Fruit fly (Drosophila melanogaster) whole organism, embryonic: ENCODE measurements around the gene stg1.

Source experiments
- CG1024 ChIP-seq: fragments of 200-800 bp; sonication (Bioruptor generic); IDR thresholded peaks from 2 replicates; pipeline ENCODE4 v1.3.6; 2022; ENCODE audit warnings: missing biosample characterization, missing genetic modification characterization
- CG10959 ChIP-seq: fragments of 200-800 bp; sonication (Bioruptor generic); IDR thresholded peaks from 2 replicates; pipeline ENCODE4 v1.3.6; 2022; ENCODE audit warnings: missing biosample characterization, missing genetic modification characterization
- CG12299 ChIP-seq: fragments of 200-800 bp; sonication (Bioruptor generic); optimal IDR thresholded peaks from 2 replicates; lab custom pipeline; 2018; ENCODE audit warnings: missing biosample characterization, mild to moderate bottlenecking, missing genetic modification characterization
- CG13296 ChIP-seq: fragments of 200-800 bp; sonication (Bioruptor generic); optimal IDR thresholded peaks from 3 replicates; lab custom pipeline; 2018; ENCODE audit warnings: missing biosample characterization, mild to moderate bottlenecking, missing genetic modification characterization
- CG15269 ChIP-seq: fragments of 200-800 bp; sonication (Bioruptor generic); optimal IDR thresholded peaks from 2 replicates; lab custom pipeline; 2018; ENCODE audit warnings: missing biosample characterization, mild to moderate bottlenecking, missing genetic modification characterization, moderate library complexity
- CG1647 ChIP-seq: fragments of 200-800 bp; sonication (Bioruptor generic); optimal IDR thresholded peaks from 3 replicates; lab custom pipeline; 2016; ENCODE audit warnings: missing biosample characterization, missing genetic modification characterization
- CG16815 ChIP-seq: fragments of 200-800 bp; sonication (Bioruptor generic); optimal IDR thresholded peaks from 3 replicates; lab custom pipeline; 2017; ENCODE audit warnings: missing biosample characterization, mild to moderate bottlenecking, missing genetic modification characterization
- CG2129 ChIP-seq: fragments of 200-800 bp; sonication (Bioruptor generic); IDR thresholded peaks from 2 replicates; pipeline ENCODE4 v1.3.6; 2022; ENCODE audit warnings: missing biosample characterization, missing genetic modification characterization; ENCODE audit not compliant: partially characterized antibody
- CG34422 ChIP-seq: fragments of 200-800 bp; sonication (Bioruptor generic); IDR thresholded peaks from 3 replicates; pipeline ENCODE4 v1.3.6; 2022; ENCODE audit warnings: missing biosample characterization, missing genetic modification characterization
- CG3838 ChIP-seq: fragments of 200-800 bp; sonication (Bioruptor generic); optimal IDR thresholded peaks from 3 replicates; lab custom pipeline; 2016; ENCODE audit warnings: missing biosample characterization, missing genetic modification characterization
- CG4820 ChIP-seq: fragments of 200-800 bp; sonication (Bioruptor generic); optimal IDR thresholded peaks from 3 replicates; lab custom pipeline; 2016; ENCODE audit warnings: missing biosample characterization, missing genetic modification characterization
- CG6175 ChIP-seq: fragments of 200-800 bp; sonication (Bioruptor generic); IDR thresholded peaks from 3 replicates; pipeline ENCODE4 v1.3.6; 2022; ENCODE audit warnings: missing biosample characterization, missing genetic modification characterization
- CG6854 ChIP-seq: fragments of 200-800 bp; sonication (Bioruptor generic); optimal IDR thresholded peaks from 3 replicates; lab custom pipeline; 2017; ENCODE audit warnings: missing biosample characterization, mild to moderate bottlenecking, missing genetic modification characterization
- CG8388 ChIP-seq: fragments of 200-800 bp; sonication (Bioruptor generic); optimal IDR thresholded peaks from 2 replicates; lab custom pipeline; 2019; ENCODE audit warnings: missing biosample characterization, mild to moderate bottlenecking, missing genetic modification characterization, moderate library complexity
- CG9797 ChIP-seq: fragments of 200-800 bp; sonication (Bioruptor generic); optimal IDR thresholded peaks from 3 replicates; lab custom pipeline; 2018; ENCODE audit warnings: missing biosample characterization, mild to moderate bottlenecking, missing genetic modification characterization
- Dip3 ChIP-seq: fragments of 200-800 bp; sonication (Bioruptor generic); optimal IDR thresholded peaks from 3 replicates; lab custom pipeline; 2016; ENCODE audit warnings: missing biosample characterization, missing genetic modification characterization
- E2f1 ChIP-seq: fragments of 200-800 bp; sonication (Bioruptor generic); IDR thresholded peaks from 2 replicates; pipeline ENCODE4 v1.3.6; 2022; ENCODE audit warnings: missing biosample characterization, missing genetic modification characterization
- Eip74EF ChIP-seq, 2 experiments: fragments of 200-800 bp in 1 of 2; fragments of >200 bp in 1 of 2; sonication (Bioruptor generic) in 1 of 2; optimal IDR thresholded peaks; 2 replicates each; lab custom pipeline; 2017 to 2019; ENCODE audit warnings: missing biosample characterization in 2 of 2, missing genetic modification characterization in 2 of 2, mild to moderate bottlenecking in 1 of 2, moderate library complexity in 1 of 2
- Elba2 ChIP-seq: fragments of 200-800 bp; sonication (Bioruptor generic); optimal IDR thresholded peaks from 3 replicates; lab custom pipeline; 2016; ENCODE audit warnings: missing biosample characterization, missing genetic modification characterization
- Gug ChIP-seq: fragments of 200-800 bp; sonication (Bioruptor generic); IDR thresholded peaks from 4 replicates; pipeline ENCODE4 v1.3.6; 2022; ENCODE audit warnings: missing biosample characterization, missing genetic modification characterization
- Kr ChIP-seq: fragments of 200-800 bp; sonication (Bioruptor generic); optimal IDR thresholded peaks from 2 replicates; lab custom pipeline; 2017; ENCODE audit warnings: missing biosample characterization, mild to moderate bottlenecking, missing genetic modification characterization
- Mad ChIP-seq: fragments of 200-800 bp; sonication (Bioruptor generic); optimal IDR thresholded peaks from 2 replicates; lab custom pipeline; 2016; ENCODE audit warnings: missing biosample characterization, missing genetic modification characterization
- Mrtf ChIP-seq: fragments of 200-800 bp; sonication (Bioruptor generic); IDR thresholded peaks from 3 replicates; pipeline ENCODE4 v1.3.6; 2022; ENCODE audit warnings: missing biosample characterization, missing genetic modification characterization
- Myb ChIP-seq: fragments of 200-800 bp; sonication (Bioruptor generic); optimal IDR thresholded peaks from 2 replicates; lab custom pipeline; 2016; ENCODE audit warnings: missing biosample characterization, missing genetic modification characterization
- Neu2 ChIP-seq: fragments of 200-800 bp; sonication (Bioruptor generic); optimal IDR thresholded peaks from 3 replicates; lab custom pipeline; 2016; ENCODE audit warnings: missing biosample characterization, missing genetic modification characterization, borderline replicate concordance
- Rfx ChIP-seq: fragments of 200-800 bp; sonication (Bioruptor generic); IDR thresholded peaks from 2 replicates; pipeline ENCODE4 v1.3.6; 2022; ENCODE audit warnings: missing biosample characterization, missing genetic modification characterization
- Usf ChIP-seq: fragments of 200-800 bp; sonication (Bioruptor generic); optimal IDR thresholded peaks from 2 replicates; lab custom pipeline; 2017; ENCODE audit warnings: missing genotype, missing biosample characterization, missing genetic modification characterization
- Vsx1 ChIP-seq: fragments of 200-800 bp; sonication (Bioruptor generic); optimal IDR thresholded peaks from 2 replicates; lab custom pipeline; 2017; ENCODE audit warnings: missing biosample characterization, mild to moderate bottlenecking, missing genetic modification characterization, missing genetic modification reagents
- Xbp1 ChIP-seq: fragments of 200-800 bp; sonication (Bioruptor generic); optimal IDR thresholded peaks from 3 replicates; lab custom pipeline; 2016; ENCODE audit warnings: missing biosample characterization, mild to moderate bottlenecking, missing genetic modification characterization
- crc ChIP-seq: fragments of 200-800 bp; sonication (Bioruptor generic); optimal IDR thresholded peaks from 2 replicates; lab custom pipeline; 2016; ENCODE audit warnings: missing biosample characterization, missing genetic modification characterization
- dpn ChIP-seq, 2 experiments: fragments of 200-800 bp; sonication (Bioruptor generic); optimal IDR thresholded peaks; 3 replicates each; lab custom pipeline; 2016; ENCODE audit warnings: missing biosample characterization in 2 of 2, missing genetic modification characterization in 2 of 2
- fru ChIP-seq: fragments of >200 bp; optimal IDR thresholded peaks from 2 replicates; lab custom pipeline; 2017
- lov ChIP-seq, 2 experiments: fragments of 200-800 bp in 1 of 2; fragments of >200 bp in 1 of 2; sonication (Bioruptor generic) in 1 of 2; IDR thresholded peaks in 1 of 2; optimal IDR thresholded peaks in 1 of 2; 2 replicates in 1 of 2; 3 replicates in 1 of 2; pipeline versions ENCODE4 v1.3.6 to Lab custom; 2017 to 2022; ENCODE audit warnings: missing biosample characterization in 1 of 2, missing genetic modification characterization in 1 of 2
- nerfin-1 ChIP-seq: fragments of 200-800 bp; sonication (Bioruptor generic); optimal IDR thresholded peaks from 3 replicates; lab custom pipeline; 2019; ENCODE audit warnings: missing biosample characterization, mild to moderate bottlenecking, missing genetic modification characterization, moderate library complexity
- nmo ChIP-seq: fragments of 200-800 bp; sonication (Bioruptor generic); optimal IDR thresholded peaks from 2 replicates; lab custom pipeline; 2018; ENCODE audit warnings: missing biosample characterization, mild to moderate bottlenecking, missing genetic modification characterization, moderate library complexity
- org-1 ChIP-seq: fragments of 200-800 bp; sonication (Bioruptor generic); optimal IDR thresholded peaks from 2 replicates; lab custom pipeline; 2017; ENCODE audit warnings: missing biosample characterization, missing genetic modification characterization
- otp ChIP-seq: fragments of 200-800 bp; sonication (Bioruptor generic); IDR thresholded peaks from 3 replicates; pipeline ENCODE4, ENCODE4 v1.3.6; 2022; ENCODE audit warnings: missing biosample characterization, missing genetic modification characterization
- pita ChIP-seq: fragments of 200-800 bp; sonication (Bioruptor generic); optimal IDR thresholded peaks from 2 replicates; lab custom pipeline; 2017; ENCODE audit warnings: missing biosample characterization, mild to moderate bottlenecking, missing genetic modification characterization
- psq ChIP-seq: fragments of 200-800 bp; sonication (Bioruptor generic); optimal IDR thresholded peaks from 2 replicates; lab custom pipeline; 2017; ENCODE audit warnings: missing biosample characterization, missing genetic modification characterization
- pzg ChIP-seq: fragments of 200-800 bp; sonication (Bioruptor generic); optimal IDR thresholded peaks from 3 replicates; lab custom pipeline; 2018; ENCODE audit warnings: missing biosample characterization, mild to moderate bottlenecking, missing genetic modification characterization, moderate library complexity
- ranshi ChIP-seq: fragments of 200-800 bp; sonication (Bioruptor generic); IDR thresholded peaks from 2 replicates; pipeline ENCODE4 v1.3.6; 2022; ENCODE audit warnings: missing biosample characterization, missing genetic modification characterization
- sob ChIP-seq: fragments of 200-800 bp; sonication (Bioruptor generic); IDR thresholded peaks from 2 replicates; pipeline ENCODE4 v1.3.6; 2022; ENCODE audit warnings: missing biosample characterization, missing genetic modification characterization
- sqz ChIP-seq: fragments of 200-800 bp; sonication (Bioruptor generic); optimal IDR thresholded peaks from 3 replicates; lab custom pipeline; 2018; ENCODE audit warnings: missing biosample characterization, mild to moderate bottlenecking, missing genetic modification characterization
- ssp ChIP-seq: fragments of 200-800 bp; sonication (Bioruptor generic); IDR thresholded peaks from 2 replicates; pipeline ENCODE4 v1.3.6; 2022; ENCODE audit warnings: missing biosample characterization, missing genetic modification characterization
- stc ChIP-seq: fragments of 200-800 bp; sonication (Bioruptor generic); IDR thresholded peaks from 2 replicates; pipeline ENCODE4 v1.3.6; 2022; ENCODE audit warnings: missing biosample characterization, missing genetic modification characterization
- tup ChIP-seq: fragments of 200-800 bp; sonication (Bioruptor generic); optimal IDR thresholded peaks from 2 replicates; lab custom pipeline; 2016; ENCODE audit warnings: missing biosample characterization, mild to moderate bottlenecking, missing genetic modification characterization, moderate library complexity
- twi ChIP-seq: fragments of 200-800 bp; optimal IDR thresholded peaks from 2 replicates; lab custom pipeline; 2019; ENCODE audit warnings: missing biosample characterization, mild to moderate bottlenecking, missing genetic modification characterization, moderate library complexity
- tx ChIP-seq: fragments of 200-800 bp; sonication (Bioruptor generic); optimal IDR thresholded peaks from 2 replicates; lab custom pipeline; 2016; ENCODE audit warnings: missing biosample characterization, missing genetic modification characterization
- vfl ChIP-seq: fragments of 200-800 bp; sonication (Bioruptor generic); optimal IDR thresholded peaks from 2 replicates; lab custom pipeline; 2016; ENCODE audit warnings: missing biosample characterization, missing genetic modification characterization
- vvl ChIP-seq: fragments of 200-800 bp; sonication (Bioruptor generic); IDR thresholded peaks from 2 replicates; pipeline ENCODE4 v1.3.6; 2022; ENCODE audit warnings: missing biosample characterization, missing genetic modification characterization
- wdn ChIP-seq: fragments of 200-800 bp; sonication (Bioruptor generic); IDR thresholded peaks from 2 replicates; pipeline ENCODE4 v1.3.6; 2022; ENCODE audit warnings: missing biosample characterization, missing genetic modification characterization

stg1 gene

DNA sequence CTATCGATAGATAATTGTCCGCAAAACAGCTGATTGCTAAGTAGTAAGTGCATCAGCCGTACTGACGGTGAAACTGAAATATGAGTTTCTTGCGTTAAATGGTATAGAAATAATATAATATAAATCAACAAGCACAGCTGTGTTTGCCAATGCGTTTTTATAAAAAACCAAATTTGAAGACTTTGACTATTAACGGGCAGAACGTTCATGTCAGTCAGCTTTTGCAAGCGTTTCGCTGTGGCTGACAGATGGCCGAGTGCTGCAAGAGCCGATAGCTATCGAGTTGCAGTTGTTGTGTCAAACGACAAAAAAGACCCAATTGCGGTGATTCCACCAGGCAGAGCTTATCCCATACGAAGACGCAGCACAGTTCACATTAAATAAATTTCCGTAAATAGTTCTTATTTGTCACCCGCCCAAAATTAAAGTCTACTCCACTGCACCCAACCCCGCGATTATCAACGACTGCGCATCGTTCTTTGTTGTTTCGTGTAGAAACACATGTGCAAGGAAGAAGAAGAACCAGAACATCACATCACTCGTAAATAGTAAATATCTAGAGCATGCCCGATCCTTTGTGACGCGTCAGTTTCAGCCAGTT is 23.3 kb downstream of the stg1 start, which contains the start of the genes unc and CG15445 (continued):
- peak; percentile 65; the same call in 1 of the 2 replicates for TF ChIP-seq sob
- TF ChIP-seq stc = no peak
- TF ChIP-seq E2f1 (GFP tag; lab: Robert Waterston, UW) = no peak
- TF ChIP-seq vvl (GFP tag; lab: Robert Waterston, UW) = no peak
- no peak for TF ChIP-seq CG15269 (tag; lab: Kevin White, UChicago)
- peak; percentile 62 for TF ChIP-seq nmo
- TF ChIP-seq Dip3 (GFP tag; lab: Kevin White, UChicago) = peak; percentile 22
- TF ChIP-seq pzg (GFP tag; lab: Kevin White, UChicago) = peak; percentile 63
- TF ChIP-seq crc (GFP tag; lab: Kevin White, UChicago) = no peak
- no peak for TF ChIP-seq Kr (GFP tag; lab: Kevin White, UChicago)
- no peak for TF ChIP-seq wdn
- TF ChIP-seq Eip74EF (GFP tag; optimal IDR thresholded peaks at IDR 0.05; lab: Kevin White, UChicago) = no peak
- no peak for TF ChIP-seq Elba2
- TF ChIP-seq lov (optimal IDR thresholded peaks at IDR 0.05; lab: Kevin White, UChicago) = no peak
- no peak for TF ChIP-seq lov (GFP tag; IDR thresholded peaks at IDR 0.05; lab: Robert Waterston, UW)
- TF ChIP-seq Mad (GFP tag; lab: Kevin White, UChicago) = no peak
- TF ChIP-seq Myb (GFP tag; lab: Kevin White, UChicago) = peak; percentile 97
- TF ChIP-seq ranshi = 0 out of 2 replicates have a peak, but pooled peaks have one; percentile 15
- no peak for TF ChIP-seq fru (lab: Kevin White, UChicago)
- TF ChIP-seq CG6854 = no peak
- TF ChIP-seq CG9797 = peak; percentile 11
- peak in 1 of 2 experiments; percentile 9 for TF ChIP-seq dpn (GFP tag; optimal IDR thresholded peaks at IDR 0.05; lab: Kevin White, UChicago)
- TF ChIP-seq Usf (GFP tag; lab: Kevin White, UChicago) = no peak
- TF ChIP-seq CG6175 (GFP tag; lab: Robert Waterston, UW) = no peak
- TF ChIP-seq twi (tag; lab: Kevin White, UChicago) = peak; percentile 50
- no peak for TF ChIP-seq Neu2
- no peak for TF ChIP-seq Mrtf (GFP tag; lab: Robert Waterston, UW)
- TF ChIP-seq CG12299 (tag; lab: Kevin White, UChicago) = no peak
- no peak for TF ChIP-seq Vsx1 (GFP tag; lab: Kevin White, UChicago)
- TF ChIP-seq CG4820 = no peak
- TF ChIP-seq CG3838 (GFP tag; lab: Kevin White, UChicago) = no peak
- TF ChIP-seq CG16815 (GFP tag; lab: Kevin White, UChicago) = no peak
- TF ChIP-seq psq (GFP tag; lab: Kevin White, UChicago) = no peak
- peak; percentile 42; the same call in 1 of the 2 replicates for TF ChIP-seq CG2129 (GFP tag; lab: Robert Waterston, UW)
- TF ChIP-seq CG8388 = no peak
- no peak for TF ChIP-seq CG1647 (GFP tag; lab: Kevin White, UChicago)
- 0 out of 2 replicates have a peak, but pooled peaks have one; percentile 21 for TF ChIP-seq ssp (GFP tag; lab: Robert Waterston, UW)
- TF ChIP-seq nerfin-1 (tag; lab: Kevin White, UChicago) = no peak
- no peak for TF ChIP-seq org-1 (GFP tag; lab: Kevin White, UChicago)
- TF ChIP-seq pita (GFP tag; lab: Kevin White, UChicago) = no peak
- no peak for TF ChIP-seq tx (GFP tag; lab: Kevin White, UChicago)
- TF ChIP-seq CG1024 (GFP tag; lab: Robert Waterston, UW) = no peak
- TF ChIP-seq vfl = no peak
- peak; percentile 73 for TF ChIP-seq Rfx (GFP tag; lab: Robert Waterston, UW)
- peak; percentile 34 for TF ChIP-seq Xbp1 (GFP tag; lab: Kevin White, UChicago)
- no peak for TF ChIP-seq CG10959
- peak; percentile 66; the same call in 2 of the 4 replicates for TF ChIP-seq Gug (GFP tag; lab: Robert Waterston, UW)
- TF ChIP-seq sqz (GFP tag; lab: Kevin White, UChicago) = no peak
- TF ChIP-seq CG13296 = no peak
- 0 out of 3 replicates have a peak, but pooled peaks have one; percentile 34 for TF ChIP-seq CG34422 (GFP tag; lab: Robert Waterston, UW)
- TF ChIP-seq tup (GFP tag; lab: Kevin White, UChicago) = no peak
- TF ChIP-seq otp (GFP tag; lab: Robert Waterston, UW) = no peak
